Worm (Caenorhabditis elegans): ENCODE measurements around the gene srh-301.
"Not testable (repeated sequence)": the region's sequence is repeated elsewhere in the genome, so short reads cannot be mapped to it uniquely, and the experiment has no call there.

The srh-301 gene

ce11 chrV:17855889-17856288, 31.2 kb downstream of the srh-301 start, which contains the start of gene tcc-1:
Gene tcc-1 (minus strand): TSS chrV:17855989.
- TF ChIP-seq pha-4 (tag; optimal IDR thresholded peaks at IDR 0.05) (no peak), mab-5 (tag; optimal IDR thresholded peaks at IDR 0.05) (no peak), lin-13 (tag; optimal IDR thresholded peaks at IDR 0.05) (no peak), hlh-1 (tag; optimal IDR thresholded peaks at IDR 0.05) (no peak), ces-1 (GFP tag; optimal IDR thresholded peaks at IDR 0.05) (no peak), sem-2 (GFP tag; optimal IDR thresholded peaks at IDR 0.05) (no peak), elt-3 (tag; optimal IDR thresholded peaks at IDR 0.05) (no peak), mls-2 (tag; optimal IDR thresholded peaks at IDR 0.05) (no peak), ceh-39 (tag; optimal IDR thresholded peaks at IDR 0.05) (no peak), nhr-76 (tag; optimal IDR thresholded peaks at IDR 0.05) (no peak), ceh-43 (GFP tag; optimal IDR thresholded peaks at IDR 0.05) (no peak), nhr-2 (tag; optimal IDR thresholded peaks at IDR 0.05) (no peak), tbx-8 (GFP tag; optimal IDR thresholded peaks at IDR 0.05) (no peak), ham-2 (GFP tag; optimal IDR thresholded peaks at IDR 0.05) (no peak), drap-1 (GFP tag; optimal IDR thresholded peaks at IDR 0.05) (no peak), blmp-1 (tag; optimal IDR thresholded peaks at IDR 0.05) (no peak), nhr-12 (tag; optimal IDR thresholded peaks at IDR 0.05) (no peak)

ce11 chrV:17857901-17858300, 33.2 kb downstream of the srh-301 start:
- TF ChIP-seq unc-120 (tag; optimal IDR thresholded peaks at IDR 0.05; ENCODE audit: poor library complexity, severe bottlenecking), result peak; percentile 86
- TF ChIP-seq nhr-28 (tag; optimal IDR thresholded peaks at IDR 0.05), result no peak
- peak; percentile 73 for TF ChIP-seq unc-62 (GFP tag; optimal IDR thresholded peaks at IDR 0.05)
- TF ChIP-seq drap-1 (GFP tag; optimal IDR thresholded peaks at IDR 0.05), result peak; percentile 78
- peak; percentile 37 for TF ChIP-seq pha-4 (tag; optimal IDR thresholded peaks at IDR 0.05)
- TF ChIP-seq hlh-1 (tag; optimal IDR thresholded peaks at IDR 0.05), result peak; percentile 82
- TF ChIP-seq nhr-237 (tag; optimal IDR thresholded peaks at IDR 0.05), result peak; percentile 74
- TF ChIP-seq nhr-76 (tag; optimal IDR thresholded peaks at IDR 0.05), result no peak
- peak; percentile 44 for TF ChIP-seq lsy-2 (tag; optimal IDR thresholded peaks at IDR 0.05)
- no peak for TF ChIP-seq bed-3 (GFP tag; optimal IDR thresholded peaks at IDR 0.05)
- peak; percentile 42 for TF ChIP-seq ham-2 (GFP tag; optimal IDR thresholded peaks at IDR 0.05)
- TF ChIP-seq ces-1 (GFP tag; optimal IDR thresholded peaks at IDR 0.05), result peak; percentile 98
- no peak for TF ChIP-seq zip-8 (tag; optimal IDR thresholded peaks at IDR 0.05)
- TF ChIP-seq lin-13 (tag; optimal IDR thresholded peaks at IDR 0.05), result no peak
- no peak for TF ChIP-seq nhr-12 (tag; optimal IDR thresholded peaks at IDR 0.05)
- no peak for TF ChIP-seq mab-5 (tag; optimal IDR thresholded peaks at IDR 0.05)

- no peak for TF ChIP-seq sem-2 (GFP tag; optimal IDR thresholded peaks at IDR 0.05)
- TF ChIP-seq nhr-237 (tag; optimal IDR thresholded peaks at IDR 0.05), result no peak
- TF ChIP-seq bed-3 (GFP tag; optimal IDR thresholded peaks at IDR 0.05), result no peak
- TF ChIP-seq lsy-2 (tag; optimal IDR thresholded peaks at IDR 0.05), result no peak
- no peak for TF ChIP-seq mab-5 (tag; optimal IDR thresholded peaks at IDR 0.05)
- TF ChIP-seq sptf-1 (tag; optimal IDR thresholded peaks at IDR 0.05), result no peak
These were observed 34.4 kb downstream of the srh-301 start for ce11 chrV:17859065-17859464.

ce11 chrV:17859519-17859918, 34.8 kb downstream of the srh-301 start:
- TF ChIP-seq unc-62 (GFP tag; optimal IDR thresholded peaks at IDR 0.05), result no peak
- no peak for TF ChIP-seq hlh-1 (tag; optimal IDR thresholded peaks at IDR 0.05)
- TF ChIP-seq nhr-76 (tag; optimal IDR thresholded peaks at IDR 0.05), result no peak
- no peak for TF ChIP-seq elt-3 (tag; optimal IDR thresholded peaks at IDR 0.05)
- no peak for TF ChIP-seq sem-2 (GFP tag; optimal IDR thresholded peaks at IDR 0.05)
- no peak for TF ChIP-seq lin-13 (tag; optimal IDR thresholded peaks at IDR 0.05)
- TF ChIP-seq unc-39 (tag; optimal IDR thresholded peaks at IDR 0.05), result no peak
- no peak for TF ChIP-seq mep-1 (tag; optimal IDR thresholded peaks at IDR 0.05)
- TF ChIP-seq mls-2 (tag; optimal IDR thresholded peaks at IDR 0.05), result no peak
- no peak for TF ChIP-seq mab-5 (tag; optimal IDR thresholded peaks at IDR 0.05)
- TF ChIP-seq snpc-4 (tag; optimal IDR thresholded peaks at IDR 0.05), result no peak
- no peak for TF ChIP-seq blmp-1 (tag; optimal IDR thresholded peaks at IDR 0.05)
- TF ChIP-seq ceh-83 (GFP tag; optimal IDR thresholded peaks at IDR 0.05), result no peak
- TF ChIP-seq pha-4 (tag; optimal IDR thresholded peaks at IDR 0.05), result no peak

ce11 chrV:17865309-17865708, 40.6 kb downstream of the srh-301 start, which contains the start of gene Y59A8A.8:
Gene Y59A8A.8 (plus strand): TSS chrV:17865609.
- TF ChIP-seq M03D4.4 (tag; optimal IDR thresholded peaks at IDR 0.05); drap-1 (GFP tag; optimal IDR thresholded peaks at IDR 0.05); cnd-1 (tag; optimal IDR thresholded peaks at IDR 0.05): not testable (repeated sequence)

All from whole organism, mixed stage, embryonic.